Worm (Caenorhabditis elegans) whole organism, L2 larva: ENCODE measurements around the gene ZK1098.11.

Source experiments
- alr-1 ChIP-seq: fragments of 150-350 bp; optimal IDR thresholded peaks from 2 replicates; lab custom pipeline; 2014; ENCODE audit warnings: missing biosample characterization, missing genetic modification characterization
- blmp-1 ChIP-seq: sonication (generic microtip); optimal IDR thresholded peaks from 2 replicates; lab custom pipeline; 2017; ENCODE audit warnings: missing genetic modification characterization, mild to moderate bottlenecking, missing compliant biosample characterization, antibody characterized with exemption, moderate library complexity; ENCODE audit not compliant: insufficient read depth
- dmd-4 ChIP-seq: sonication (generic microtip); optimal IDR thresholded peaks from 2 replicates; lab custom pipeline; 2017; ENCODE audit warnings: missing biosample characterization, missing genetic modification characterization
- elt-3 ChIP-seq: sonication (generic microtip); optimal IDR thresholded peaks from 2 replicates; lab custom pipeline; 2017; ENCODE audit warnings: missing biosample characterization, missing genetic modification characterization
- gmeb-1 ChIP-seq: fragments of 150-350 bp; optimal IDR thresholded peaks from 2 replicates; lab custom pipeline; 2014; ENCODE audit warnings: missing biosample characterization, missing genetic modification characterization
- lin-13 ChIP-seq: fragments of 150-350 bp; optimal IDR thresholded peaks from 2 replicates; lab custom pipeline; 2014; ENCODE audit warnings: missing biosample characterization, missing genetic modification reagents, missing genetic modification characterization
- mdl-1 ChIP-seq, 2 experiments: fragments of 150-350 bp in 1 of 2; sonication (generic microtip) in 1 of 2; optimal IDR thresholded peaks; 2 replicates each; lab custom pipeline; 2017; ENCODE audit warnings: missing biosample characterization in 2 of 2, missing genetic modification characterization in 2 of 2
- nhr-11 ChIP-seq: fragments of 150-350 bp; optimal IDR thresholded peaks from 2 replicates; lab custom pipeline; 2014; ENCODE audit warnings: missing biosample characterization, missing genetic modification characterization
- nhr-23 ChIP-seq: fragments of 150-350 bp; optimal IDR thresholded peaks from 2 replicates; lab custom pipeline; 2014; ENCODE audit warnings: missing biosample characterization, missing genetic modification reagents, missing genetic modification characterization
- nhr-237 ChIP-seq: fragments of 150-350 bp; optimal IDR thresholded peaks from 2 replicates; lab custom pipeline; 2014; ENCODE audit warnings: missing biosample characterization, missing genetic modification characterization
- nhr-77 ChIP-seq: fragments of 150-350 bp; optimal IDR thresholded peaks from 2 replicates; lab custom pipeline; 2014; ENCODE audit warnings: missing biosample characterization, missing genetic modification characterization
- unc-62 ChIP-seq: fragments of 150-350 bp; optimal IDR thresholded peaks from 2 replicates; lab custom pipeline; 2014; ENCODE audit warnings: missing biosample characterization, missing genetic modification reagents, missing genetic modification characterization
- ztf-1 ChIP-seq: fragments of 200-800 bp; sonication (Bioruptor generic); conservative IDR thresholded peaks from 2 replicates; pipeline ENCODE4 v1.3.6; 2022; ENCODE audit warnings: missing genetic modification characterization, missing compliant biosample characterization

DNA sequence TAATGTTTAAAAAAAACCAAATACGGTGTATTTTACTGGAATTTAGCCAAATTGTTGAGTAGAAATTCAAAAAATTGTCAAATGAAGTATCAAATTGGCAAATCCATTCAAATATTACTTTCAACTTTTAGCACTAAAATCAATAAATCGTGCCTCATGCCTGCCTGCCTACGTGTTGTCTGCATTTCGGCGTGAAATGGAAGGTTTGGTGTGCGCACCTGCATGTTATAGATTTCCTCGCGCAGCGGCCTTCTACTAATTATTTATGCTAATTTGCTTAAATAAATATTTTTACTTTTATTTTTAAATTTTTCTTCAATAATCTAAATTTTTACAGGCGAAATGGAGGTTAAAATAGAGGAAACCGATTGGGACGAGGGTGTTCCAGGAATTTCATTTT lies 27.6 kb upstream of the ZK1098.11 start, which contains the start of gene ZK1098.2:
- TF ChIP-seq dmd-4 (tag; lab: Kevin White, UChicago) (no peak), nhr-23 (tag; lab: Kevin White, UChicago) (no peak), nhr-11 (tag; lab: Kevin White, UChicago) (no peak), nhr-237 (tag; lab: Kevin White, UChicago) (no peak), elt-3 (no peak), blmp-1 (tag; lab: Kevin White, UChicago) (no peak), mdl-1 (tag; optimal IDR thresholded peaks at IDR 0.05; lab: Kevin White, UChicago) (no peak), lin-13 (GFP tag; lab: Kevin White, UChicago) (no peak), ztf-1 (GFP tag; lab: Robert Waterston, UW) (no peak), alr-1 (tag; lab: Kevin White, UChicago) (no peak), nhr-77 (tag; lab: Kevin White, UChicago) (no peak), unc-62 (no peak), gmeb-1 (no peak)
